Fruit fly (Drosophila melanogaster) whole organism, embryonic: ENCODE results near the gene Kr-h1.
A peak's percentile ranks its signal among the peaks of the same experiment; 100 is the strongest.

Experiments used
- Abd-B ChIP-seq: fragments of 200-800 bp; sonication (Bioruptor generic); optimal IDR thresholded peaks from 2 replicates; lab custom pipeline; 2018; ENCODE audit warnings: missing biosample characterization, mild to moderate bottlenecking, missing genetic modification characterization, moderate library complexity
- Antp ChIP-seq: fragments of 200-800 bp; sonication (Bioruptor generic); optimal IDR thresholded peaks from 3 replicates; lab custom pipeline; 2016; ENCODE audit warnings: missing biosample characterization, missing genetic modification characterization
- B-H1 ChIP-seq: fragments of 200-800 bp; sonication (Bioruptor generic); IDR thresholded peaks from 3 replicates; pipeline ENCODE4 v1.3.6; 2022; ENCODE audit warnings: missing biosample characterization, missing genetic modification characterization
- BEAF-32 ChIP-seq: fragments of 200-800 bp; sonication (Bioruptor generic); optimal IDR thresholded peaks from 3 replicates; lab custom pipeline; 2017; ENCODE audit warnings: missing biosample characterization, missing genetic modification characterization, mild to moderate bottlenecking, moderate library complexity, missing genetic modification reagents
- CG10267 ChIP-seq: fragments of 200-800 bp; sonication (Bioruptor generic); optimal IDR thresholded peaks from 2 replicates; lab custom pipeline; 2018; ENCODE audit warnings: missing biosample characterization, mild to moderate bottlenecking, missing genetic modification characterization, moderate library complexity
- CG10321 ChIP-seq: fragments of 200-800 bp; sonication (Bioruptor generic); IDR thresholded peaks from 2 replicates; pipeline ENCODE4 v1.3.6; 2022; ENCODE audit warnings: missing biosample characterization, missing genetic modification characterization
- CG13123 ChIP-seq: fragments of 200-800 bp; sonication (Bioruptor generic); optimal IDR thresholded peaks from 2 replicates; lab custom pipeline; 2016; ENCODE audit warnings: missing biosample characterization, missing genetic modification characterization
- CG1529 ChIP-seq: fragments of 200-800 bp; sonication (Bioruptor generic); optimal IDR thresholded peaks from 3 replicates; lab custom pipeline; 2018; ENCODE audit warnings: missing biosample characterization, missing genetic modification characterization
- CG15696 ChIP-seq: fragments of 200-800 bp; sonication (Bioruptor generic); optimal IDR thresholded peaks from 2 replicates; lab custom pipeline; 2019; ENCODE audit warnings: missing biosample characterization, mild to moderate bottlenecking, missing genetic modification characterization, moderate library complexity
- CG16779 ChIP-seq: fragments of 200-800 bp; sonication (Bioruptor generic); IDR thresholded peaks from 2 replicates; pipeline ENCODE4 v1.3.6; 2022; ENCODE audit warnings: missing biosample characterization, missing genetic modification characterization
- CG17568 ChIP-seq: fragments of 200-800 bp; sonication (Bioruptor generic); optimal IDR thresholded peaks from 2 replicates; lab custom pipeline; 2018; ENCODE audit warnings: missing biosample characterization, mild to moderate bottlenecking, missing genetic modification characterization, moderate library complexity
- CG17802 ChIP-seq: fragments of 200-800 bp; sonication (Bioruptor generic); optimal IDR thresholded peaks from 2 replicates; lab custom pipeline; 2018; ENCODE audit warnings: missing biosample characterization, mild to moderate bottlenecking, missing genetic modification characterization, moderate library complexity
- CG17829 ChIP-seq: fragments of 200-800 bp; optimal IDR thresholded peaks from 2 replicates; lab custom pipeline; 2019; ENCODE audit warnings: missing biosample characterization, mild to moderate bottlenecking, missing genetic modification characterization, moderate library complexity
- CG3163 ChIP-seq: fragments of 200-800 bp; sonication (Bioruptor generic); optimal IDR thresholded peaks from 3 replicates; lab custom pipeline; 2016; ENCODE audit warnings: missing biosample characterization, missing genetic modification characterization
- CG3281 ChIP-seq: fragments of 200-800 bp; sonication (Bioruptor generic); optimal IDR thresholded peaks from 3 replicates; lab custom pipeline; 2017; ENCODE audit warnings: missing biosample characterization, mild to moderate bottlenecking, missing genetic modification characterization
- CG42726 ChIP-seq: fragments of 200-800 bp; sonication (Bioruptor generic); IDR thresholded peaks from 2 replicates; pipeline ENCODE4 v1.3.6; 2022; ENCODE audit warnings: missing biosample characterization, missing genetic modification characterization; ENCODE audit not compliant: partially characterized antibody
- CG7556 ChIP-seq: fragments of 200-800 bp; sonication (Bioruptor generic); optimal IDR thresholded peaks from 2 replicates; lab custom pipeline; 2017; ENCODE audit warnings: missing biosample characterization, mild to moderate bottlenecking, missing genetic modification characterization
- CG8944 ChIP-seq: fragments of 200-800 bp; sonication (Bioruptor generic); optimal IDR thresholded peaks from 3 replicates; lab custom pipeline; 2016; ENCODE audit warnings: missing biosample characterization, missing genetic modification characterization
- CG9215 ChIP-seq: fragments of 200-800 bp; sonication (Bioruptor generic); IDR thresholded peaks from 2 replicates; pipeline ENCODE4 v1.3.6; 2022; ENCODE audit warnings: missing biosample characterization, missing genetic modification characterization
- Dbx ChIP-seq: fragments of 200-800 bp; sonication (Bioruptor generic); IDR thresholded peaks from 3 replicates; pipeline ENCODE4 v1.3.6; 2022; ENCODE audit warnings: missing biosample characterization, missing genetic modification characterization
- Ets65A ChIP-seq: fragments of 200-800 bp; sonication (Bioruptor generic); peaks from one replicate; lab custom pipeline; 2016; ENCODE audit warnings: missing biosample characterization, missing genetic modification characterization
- H15 ChIP-seq: fragments of 200-800 bp; sonication (Bioruptor generic); IDR thresholded peaks from 3 replicates; pipeline ENCODE4 v1.3.6; 2022; ENCODE audit warnings: missing biosample characterization, missing genetic modification characterization
- Hr3 ChIP-seq: fragments of 200-800 bp; sonication (Bioruptor generic); optimal IDR thresholded peaks from 3 replicates; lab custom pipeline; 2016; ENCODE audit warnings: missing biosample characterization, missing genetic modification characterization
- NC2β ChIP-seq: fragments of 200-800 bp; sonication (Bioruptor generic); optimal IDR thresholded peaks from 2 replicates; lab custom pipeline; 2016; ENCODE audit warnings: missing biosample characterization, missing genetic modification characterization
- Neu2 ChIP-seq: fragments of 200-800 bp; sonication (Bioruptor generic); optimal IDR thresholded peaks from 3 replicates; lab custom pipeline; 2016; ENCODE audit warnings: missing biosample characterization, missing genetic modification characterization, borderline replicate concordance
- NfI ChIP-seq: fragments of 200-800 bp; sonication (Bioruptor generic); optimal IDR thresholded peaks from 3 replicates; lab custom pipeline; 2018; ENCODE audit warnings: missing biosample characterization, mild to moderate bottlenecking, missing genetic modification characterization, moderate library complexity
- Ptx1 ChIP-seq: fragments of 200-800 bp; sonication (Bioruptor generic); IDR thresholded peaks from 2 replicates; pipeline ENCODE4 v1.3.6; 2022; ENCODE audit warnings: missing biosample characterization, missing genetic modification characterization
- Spps ChIP-seq: fragments of 200-800 bp; sonication (Bioruptor generic); optimal IDR thresholded peaks from 2 replicates; lab custom pipeline; 2018; ENCODE audit warnings: missing biosample characterization, mild to moderate bottlenecking, missing genetic modification characterization
- ab ChIP-seq: fragments of 200-800 bp; sonication (Bioruptor generic); optimal IDR thresholded peaks from 2 replicates; lab custom pipeline; 2016; ENCODE audit warnings: missing biosample characterization, missing genetic modification characterization
- bigmax ChIP-seq: fragments of 200-800 bp; sonication (Bioruptor generic); optimal IDR thresholded peaks from 2 replicates; lab custom pipeline; 2018; ENCODE audit warnings: missing biosample characterization, mild to moderate bottlenecking, missing genetic modification characterization
- br ChIP-seq: fragments of >200 bp; optimal IDR thresholded peaks from 2 replicates; lab custom pipeline; 2017
- btn ChIP-seq: fragments of 200-800 bp; sonication (Bioruptor generic); optimal IDR thresholded peaks from 2 replicates; lab custom pipeline; 2016; ENCODE audit warnings: missing biosample characterization, missing genetic modification characterization
- dmrt11E ChIP-seq: fragments of 200-800 bp; sonication (Bioruptor generic); optimal IDR thresholded peaks from 3 replicates; lab custom pipeline; 2018; ENCODE audit warnings: missing biosample characterization, mild to moderate bottlenecking, missing genetic modification characterization, moderate library complexity
- fd102C ChIP-seq: fragments of 200-800 bp; sonication (Bioruptor generic); optimal IDR thresholded peaks from 2 replicates; lab custom pipeline; 2018; ENCODE audit warnings: missing biosample characterization, mild to moderate bottlenecking, missing genetic modification characterization, moderate library complexity
- fru ChIP-seq: fragments of >200 bp; optimal IDR thresholded peaks from 2 replicates; lab custom pipeline; 2017
- fu2 ChIP-seq: fragments of 200-800 bp; sonication (Bioruptor generic); optimal IDR thresholded peaks from 2 replicates; lab custom pipeline; 2016; ENCODE audit warnings: missing biosample characterization, missing genetic modification characterization
- grau ChIP-seq: fragments of 200-800 bp; optimal IDR thresholded peaks from 3 replicates; lab custom pipeline; 2019; ENCODE audit warnings: missing biosample characterization, mild to moderate bottlenecking, missing genetic modification characterization, moderate library complexity
- hkb ChIP-seq, 2 experiments: fragments of 200-800 bp in 1 of 2; fragments of >200 bp in 1 of 2; sonication (Bioruptor generic) in 1 of 2; IDR thresholded peaks in 1 of 2; optimal IDR thresholded peaks in 1 of 2; 2 replicates each; pipeline versions ENCODE4 v1.3.6 to Lab custom; 2017 to 2022; ENCODE audit warnings: missing biosample characterization in 1 of 2, missing genetic modification characterization in 1 of 2
- p53 ChIP-seq: fragments of 200-800 bp; sonication (Bioruptor generic); optimal IDR thresholded peaks from 2 replicates; lab custom pipeline; 2016; ENCODE audit warnings: missing biosample characterization, missing genetic modification characterization
- pita ChIP-seq: fragments of 200-800 bp; sonication (Bioruptor generic); optimal IDR thresholded peaks from 2 replicates; lab custom pipeline; 2017; ENCODE audit warnings: missing biosample characterization, mild to moderate bottlenecking, missing genetic modification characterization
- row ChIP-seq: fragments of 200-800 bp; sonication (Bioruptor generic); IDR thresholded peaks from 3 replicates; pipeline ENCODE4 v1.3.6; 2022; ENCODE audit warnings: missing biosample characterization, missing genetic modification characterization
- seq ChIP-seq: fragments of 200-800 bp; sonication (Bioruptor generic); IDR thresholded peaks from 2 replicates; pipeline ENCODE4 v1.3.6; 2022; ENCODE audit warnings: missing biosample characterization, missing genetic modification characterization
- sim ChIP-seq: fragments of 200-800 bp; sonication (Bioruptor generic); IDR thresholded peaks from 2 replicates; pipeline ENCODE4 v1.3.6; 2022; ENCODE audit warnings: missing biosample characterization, missing genetic modification characterization
- sna ChIP-seq: fragments of 200-800 bp; sonication (Bioruptor generic); IDR thresholded peaks from 2 replicates; pipeline ENCODE4 v1.3.6; 2022; ENCODE audit warnings: missing biosample characterization, missing genetic modification characterization; ENCODE audit not compliant: partially characterized antibody
- sob ChIP-seq: fragments of 200-800 bp; sonication (Bioruptor generic); IDR thresholded peaks from 2 replicates; pipeline ENCODE4 v1.3.6; 2022; ENCODE audit warnings: missing biosample characterization, missing genetic modification characterization
- tll ChIP-seq, 2 experiments: fragments of 200-800 bp in 1 of 2; fragments of >200 bp in 1 of 2; sonication (Bioruptor generic) in 1 of 2; optimal IDR thresholded peaks; 2 replicates each; lab custom pipeline; 2017 to 2019; ENCODE audit warnings: missing biosample characterization in 2 of 2, missing genetic modification characterization in 2 of 2, mild to moderate bottlenecking in 1 of 2, moderate library complexity in 1 of 2
- z ChIP-seq: fragments of 200-800 bp; sonication (Bioruptor generic); IDR thresholded peaks from 3 replicates; pipeline ENCODE4 v1.3.6; 2022; ENCODE audit warnings: missing biosample characterization, missing genetic modification characterization
- zfh2 ChIP-seq: fragments of 200-800 bp; sonication (Bioruptor generic); optimal IDR thresholded peaks from 2 replicates; lab custom pipeline; 2016; ENCODE audit warnings: missing biosample characterization, missing genetic modification characterization

Kr-h1 gene

DNA sequence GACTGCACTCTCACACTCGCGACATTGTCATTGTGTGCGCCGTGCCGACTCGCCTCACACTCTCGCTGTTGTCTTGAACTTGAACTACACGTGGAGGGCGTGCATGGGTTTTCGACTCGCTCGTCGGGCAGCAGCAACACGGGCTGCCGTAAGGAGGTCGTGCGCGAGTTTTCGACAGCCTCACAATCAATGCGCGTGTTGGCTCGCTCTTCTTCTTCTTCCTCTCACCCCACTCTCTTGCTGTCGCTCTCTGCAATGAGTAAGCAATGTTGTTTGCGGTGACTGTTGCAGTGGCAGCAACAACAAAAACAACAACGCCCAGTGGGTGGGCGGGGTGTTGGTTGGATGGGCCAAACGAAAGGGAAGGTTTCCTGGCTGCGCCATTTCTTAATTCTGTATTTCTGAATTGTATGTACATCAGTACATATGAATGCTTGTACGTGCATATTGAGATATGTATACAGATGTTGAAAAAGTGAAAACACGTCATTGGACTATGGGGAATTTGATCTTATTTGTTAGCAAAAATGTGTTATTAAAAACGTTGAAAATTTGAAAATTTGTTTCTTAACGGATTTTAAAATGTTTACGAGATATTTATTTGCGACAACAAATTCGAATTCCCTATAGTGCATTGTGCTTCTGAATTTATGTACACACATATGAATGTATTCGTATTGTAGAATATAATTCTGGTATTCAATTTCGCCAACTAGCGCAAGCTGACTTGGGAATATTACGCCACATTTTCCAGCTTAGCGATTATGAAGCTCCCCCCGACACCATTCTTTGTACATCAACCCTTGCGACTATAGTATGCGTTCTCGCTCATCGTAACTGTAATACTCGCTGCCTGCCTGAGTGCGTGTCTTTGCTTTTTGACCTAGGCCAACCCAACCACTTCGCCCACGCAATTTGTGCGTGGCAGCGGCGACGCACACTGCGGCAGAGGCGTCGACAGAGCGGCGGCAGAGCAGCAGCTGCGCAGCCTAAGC, 6.3 kb downstream of the Kr-h1 start (continued):
- TF ChIP-seq NfI (GFP tag; lab: Kevin White, UChicago) (peak; percentile 46), CG10321 (GFP tag; lab: Robert Waterston, UW) (no peak), btn (GFP tag; lab: Kevin White, UChicago) (no peak), CG13123 (GFP tag; lab: Kevin White, UChicago) (no peak), CG3163 (GFP tag; lab: Kevin White, UChicago) (peak; percentile 44), sna (peak; percentile 66), B-H1 (GFP tag; lab: Robert Waterston, UW) (no peak), CG10267 (tag; lab: Kevin White, UChicago) (no peak), fu2 (GFP tag; lab: Kevin White, UChicago) (no peak), pita (GFP tag; lab: Kevin White, UChicago) (no peak), CG8944 (GFP tag; lab: Kevin White, UChicago) (no peak), CG7556 (GFP tag; lab: Kevin White, UChicago) (peak; percentile 68), Hr3 (GFP tag; lab: Kevin White, UChicago) (no peak), CG42726 (GFP tag; lab: Robert Waterston, UW) (peak; percentile 100), BEAF-32 (no peak), Ets65A (peak; percentile 52), Neu2 (GFP tag; lab: Kevin White, UChicago) (no peak), NC2β (GFP tag; lab: Kevin White, UChicago) (peak; percentile 4), CG16779 (GFP tag; lab: Robert Waterston, UW) (no peak), seq (GFP tag; lab: Robert Waterston, UW) (peak; percentile 62; the same call in 1 of the 2 replicates), Abd-B (no peak), row (peak; percentile 14; the same call in 2 of the 3 replicates), hkb (optimal IDR thresholded peaks at IDR 0.05; lab: Kevin White, UChicago) (no peak), hkb (GFP tag; IDR thresholded peaks at IDR 0.05; lab: Robert Waterston, UW) (0 out of 2 replicates have a peak, but pooled peaks have one; percentile 11), zfh2 (GFP tag; lab: Kevin White, UChicago) (peak; percentile 42), z (GFP tag; lab: Robert Waterston, UW) (peak; percentile 91), grau (tag; lab: Kevin White, UChicago) (peak; percentile 54), CG1529 (GFP tag; lab: Kevin White, UChicago) (no peak), CG15696 (peak; percentile 1), br (lab: Kevin White, UChicago) (no peak), Spps (tag; lab: Kevin White, UChicago) (no peak), tll (GFP tag; optimal IDR thresholded peaks at IDR 0.05; lab: Kevin White, UChicago) (peak in 1 of 2 experiments; percentile 91), Ptx1 (GFP tag; lab: Robert Waterston, UW) (no peak), dmrt11E (no peak), bigmax (GFP tag; lab: Kevin White, UChicago) (no peak), sob (GFP tag; lab: Robert Waterston, UW) (peak; percentile 58), Dbx (peak; percentile 49; the same call in 2 of the 3 replicates), Antp (GFP tag; lab: Kevin White, UChicago) (no peak), ab (GFP tag; lab: Kevin White, UChicago) (peak; percentile 73), fd102C (peak; percentile 29), CG9215 (GFP tag; lab: Robert Waterston, UW) (no peak), CG17829 (tag; lab: Kevin White, UChicago) (peak; percentile 27), p53 (GFP tag; lab: Kevin White, UChicago) (no peak), sim (peak; percentile 34; the same call in 1 of the 2 replicates), H15 (no peak), CG3281 (peak; percentile 53), CG17802 (tag; lab: Kevin White, UChicago) (no peak), CG17568 (GFP tag; lab: Kevin White, UChicago) (peak; percentile 51), fru (lab: Kevin White, UChicago) (peak; percentile 66)
